Worm (Caenorhabditis elegans): ENCODE measurements around the gene rps-24.

DNA sequence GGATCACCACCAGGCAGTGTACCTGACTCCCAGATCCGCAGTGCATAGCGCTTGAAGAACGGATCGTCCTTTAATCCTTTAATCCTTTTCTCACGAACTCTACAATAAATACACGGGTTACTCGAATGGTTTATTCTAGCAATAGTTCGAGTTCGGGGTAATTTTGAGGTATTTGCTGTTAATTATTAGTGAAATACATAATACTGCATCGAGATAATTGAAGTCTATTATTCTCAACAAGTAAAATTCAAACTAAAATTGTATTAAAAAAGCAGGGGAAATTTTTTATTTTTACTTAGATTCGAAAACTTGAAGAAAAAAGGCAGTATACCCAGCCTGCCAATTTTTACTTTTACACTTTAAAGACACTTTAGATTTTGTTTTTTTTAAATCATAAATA lies 24.2 kb downstream of the rps-24 start, which contains the start of gene kgb-1:
- TF ChIP-seq alr-1 (tag; optimal IDR thresholded peaks at IDR 0.05; ENCODE audit: borderline replicate concordance) = no peak
- no peak for TF ChIP-seq nhr-237 (tag; optimal IDR thresholded peaks at IDR 0.05)
